Worm (Caenorhabditis elegans) whole organism, mixed stage, embryonic: Measurements from ENCODE around the gene eff-1.

Experiments used
- bed-3 ChIP-seq: fragments of 200-800 bp; sonication (Bioruptor generic); optimal IDR thresholded peaks from 3 replicates; lab custom pipeline; 2018; ENCODE audit warnings: mild to moderate bottlenecking, missing genetic modification characterization, moderate library complexity, missing compliant biosample characterization
- blmp-1 ChIP-seq: fragments of 150-350 bp; optimal IDR thresholded peaks from 2 replicates; lab custom pipeline; 2014; ENCODE audit warnings: missing biosample characterization, missing genetic modification characterization
- ceh-39 ChIP-seq: fragments of 150-350 bp; optimal IDR thresholded peaks from 2 replicates; lab custom pipeline; 2014; ENCODE audit warnings: missing biosample characterization, missing genetic modification characterization
- ceh-43 ChIP-seq: fragments of 200-800 bp; sonication (Bioruptor generic); optimal IDR thresholded peaks from 2 replicates; lab custom pipeline; 2018; ENCODE audit warnings: mild to moderate bottlenecking, missing genetic modification characterization, moderate library complexity, missing compliant biosample characterization
- ceh-83 ChIP-seq: fragments of 200-800 bp; sonication (Bioruptor generic); optimal IDR thresholded peaks from 2 replicates; lab custom pipeline; 2018; ENCODE audit warnings: mild to moderate bottlenecking, missing genetic modification characterization, missing compliant biosample characterization
- cnd-1 ChIP-seq: fragments of 200-800 bp; sonication (Bioruptor generic); optimal IDR thresholded peaks from 2 replicates; lab custom pipeline; 2018; ENCODE audit warnings: mild to moderate bottlenecking, missing genetic modification characterization, missing compliant biosample characterization
- drap-1 ChIP-seq: fragments of 200-800 bp; sonication (Bioruptor generic); optimal IDR thresholded peaks from 3 replicates; lab custom pipeline; 2018; ENCODE audit warnings: mild to moderate bottlenecking, missing genetic modification characterization, missing compliant biosample characterization
- elt-1 ChIP-seq: sonication (generic microtip); optimal IDR thresholded peaks from 2 replicates; lab custom pipeline; 2017; ENCODE audit warnings: missing genetic modification characterization, mild to moderate bottlenecking, missing compliant biosample characterization, antibody characterized with exemption, moderate library complexity, borderline replicate concordance; ENCODE audit not compliant: insufficient read depth
- elt-3 ChIP-seq: fragments of 150-350 bp; optimal IDR thresholded peaks from 2 replicates; lab custom pipeline; 2014; ENCODE audit warnings: missing biosample characterization, missing genetic modification characterization
- flh-1 ChIP-seq: fragments of 200-800 bp; sonication (Bioruptor generic); optimal IDR thresholded peaks from 2 replicates; lab custom pipeline; 2018; ENCODE audit warnings: mild to moderate bottlenecking, missing genetic modification characterization, moderate library complexity, missing compliant biosample characterization
- ham-2 ChIP-seq: fragments of 200-800 bp; sonication (Bioruptor generic); optimal IDR thresholded peaks from 2 replicates; lab custom pipeline; 2018; ENCODE audit warnings: mild to moderate bottlenecking, missing genetic modification characterization, missing compliant biosample characterization
- hlh-1 ChIP-seq: fragments of 150-350 bp; optimal IDR thresholded peaks from 2 replicates; lab custom pipeline; 2014; ENCODE audit warnings: missing biosample characterization, missing genetic modification reagents, missing genetic modification characterization
- lin-13 ChIP-seq: fragments of 150-350 bp; optimal IDR thresholded peaks from 2 replicates; lab custom pipeline; 2014; ENCODE audit warnings: missing biosample characterization, missing genetic modification characterization
- lsy-2 ChIP-seq: fragments of 150-350 bp; optimal IDR thresholded peaks from 2 replicates; lab custom pipeline; 2014; ENCODE audit warnings: missing biosample characterization, missing genetic modification characterization
- mab-5 ChIP-seq: fragments of 150-350 bp; optimal IDR thresholded peaks from 2 replicates; lab custom pipeline; 2014; ENCODE audit warnings: missing biosample characterization, missing genetic modification characterization
- mep-1 ChIP-seq: fragments of 150-350 bp; optimal IDR thresholded peaks from 2 replicates; lab custom pipeline; 2017; ENCODE audit warnings: missing biosample characterization, missing genetic modification reagents, missing genetic modification characterization, inconsistent platforms
- mls-2 ChIP-seq: sonication (generic microtip); optimal IDR thresholded peaks from 2 replicates; lab custom pipeline; 2016; ENCODE audit warnings: mild to moderate bottlenecking, missing genetic modification characterization, moderate library complexity, missing compliant biosample characterization
- nhr-12 ChIP-seq: fragments of 150-350 bp; optimal IDR thresholded peaks from 2 replicates; lab custom pipeline; 2014; ENCODE audit warnings: missing biosample characterization, missing genetic modification characterization
- nhr-2 ChIP-seq: fragments of 150-350 bp; optimal IDR thresholded peaks from 2 replicates; lab custom pipeline; 2014; ENCODE audit warnings: missing biosample characterization, missing genetic modification characterization
- nhr-237 ChIP-seq: fragments of 150-350 bp; optimal IDR thresholded peaks from 2 replicates; lab custom pipeline; 2014; ENCODE audit warnings: missing biosample characterization, missing genetic modification characterization
- nhr-28 ChIP-seq: fragments of 150-350 bp; optimal IDR thresholded peaks from 2 replicates; lab custom pipeline; 2014; ENCODE audit warnings: missing biosample characterization, missing genetic modification characterization
- pha-4 ChIP-seq: fragments of 150-350 bp; optimal IDR thresholded peaks from 2 replicates; lab custom pipeline; 2018; ENCODE audit warnings: missing biosample characterization, missing genetic modification reagents, missing genetic modification characterization
- sem-2 ChIP-seq: fragments of 200-800 bp; sonication (Bioruptor generic); optimal IDR thresholded peaks from 2 replicates; lab custom pipeline; 2018; ENCODE audit warnings: mild to moderate bottlenecking, missing genetic modification characterization, missing compliant biosample characterization
- snpc-4 ChIP-seq: fragments of 150-350 bp; optimal IDR thresholded peaks from 2 replicates; lab custom pipeline; 2014; ENCODE audit warnings: missing biosample characterization, missing genetic modification characterization
- sptf-1 ChIP-seq: sonication (generic microtip); optimal IDR thresholded peaks from 2 replicates; lab custom pipeline; 2017; ENCODE audit warnings: mild to moderate bottlenecking, missing genetic modification characterization, moderate library complexity, missing compliant biosample characterization
- unc-120 ChIP-seq: sonication (generic microtip); optimal IDR thresholded peaks from 2 replicates; lab custom pipeline; 2017; ENCODE audit warnings: missing genetic modification characterization, missing compliant biosample characterization; ENCODE audit not compliant: poor library complexity, severe bottlenecking
- unc-39 ChIP-seq: fragments of 150-350 bp; optimal IDR thresholded peaks from 2 replicates; lab custom pipeline; 2014; ENCODE audit warnings: missing biosample characterization, missing genetic modification characterization
- unc-62 ChIP-seq: fragments of 150-350 bp; optimal IDR thresholded peaks from 2 replicates; lab custom pipeline; 2014; ENCODE audit warnings: missing biosample characterization, missing genetic modification reagents, missing genetic modification characterization
- zip-8 ChIP-seq: fragments of 150-350 bp; optimal IDR thresholded peaks from 2 replicates; lab custom pipeline; 2014; ENCODE audit warnings: missing biosample characterization, missing genetic modification characterization
- ztf-11 ChIP-seq: fragments of 150-350 bp; optimal IDR thresholded peaks from 2 replicates; lab custom pipeline; 2014; ENCODE audit warnings: missing biosample characterization, missing genetic modification characterization

eff-1 gene

DNA sequence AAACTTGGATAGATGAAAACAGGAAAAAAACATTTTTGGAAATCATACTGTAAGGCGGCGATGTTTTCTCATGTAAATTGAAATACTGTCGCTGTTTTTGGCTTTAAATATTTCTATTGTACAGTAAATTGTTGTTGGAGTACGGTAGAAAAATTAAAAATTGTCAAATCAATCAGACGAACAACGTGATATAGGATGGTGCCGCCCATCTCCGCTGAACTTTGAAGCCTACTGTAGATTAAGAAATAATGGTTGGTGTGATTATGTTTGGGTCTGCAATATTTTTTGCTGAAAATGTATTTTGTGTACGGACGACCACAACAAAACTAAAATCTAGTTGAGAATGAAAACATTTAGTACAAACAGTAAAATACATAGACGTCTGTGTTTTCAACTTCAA lies 39.1 kb downstream of the eff-1 start:
- no peak for TF ChIP-seq blmp-1
- TF ChIP-seq pha-4 (tag; lab: Kevin White, UChicago), result no peak
- no peak for TF ChIP-seq unc-39 (tag; lab: Kevin White, UChicago)
- no peak for TF ChIP-seq unc-62 (GFP tag; lab: Kevin White, UChicago)
- TF ChIP-seq mep-1 (tag; lab: Kevin White, UChicago), result no peak
- TF ChIP-seq, all 35 proteins: peak for 0

ce11 chrII:8386897-8387296 lies 40.4 kb downstream of the eff-1 start:
- TF ChIP-seq unc-120 (tag; lab: Kevin White, UChicago) (no peak), mls-2 (tag; lab: Kevin White, UChicago) (no peak), drap-1 (GFP tag; lab: Kevin White, UChicago) (no peak), flh-1 (GFP tag; lab: Kevin White, UChicago) (no peak), zip-8 (tag; lab: Kevin White, UChicago) (no peak), cnd-1 (tag; lab: Kevin White, UChicago) (no peak), nhr-28 (tag; lab: Kevin White, UChicago) (no peak), ceh-39 (tag; lab: Kevin White, UChicago) (no peak), mep-1 (tag; lab: Kevin White, UChicago) (no peak), lsy-2 (tag; lab: Kevin White, UChicago) (no peak)

DNA sequence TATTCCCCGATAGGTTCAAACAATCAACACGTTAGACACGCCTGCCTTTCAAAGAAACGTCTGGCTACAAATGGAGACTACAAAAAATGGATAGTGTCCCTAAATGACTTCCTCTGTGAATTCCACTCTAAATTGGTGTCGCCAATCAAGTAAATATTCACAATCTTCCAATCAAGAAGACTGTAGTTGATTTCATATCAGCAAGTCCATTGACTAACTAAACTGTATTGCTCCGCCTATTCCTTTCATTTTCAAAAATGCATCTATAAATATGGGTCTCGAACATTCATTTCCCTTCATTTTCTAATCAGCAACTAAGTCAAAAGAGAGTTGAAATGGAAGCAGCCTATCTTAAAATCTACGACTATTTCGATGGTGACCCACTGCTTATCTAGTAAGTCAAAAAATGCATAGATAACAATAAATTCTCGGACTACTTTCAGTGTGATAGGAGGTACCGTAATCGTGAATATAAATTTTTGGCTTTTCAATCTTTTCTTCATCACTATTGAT lies 41.6 kb downstream of the eff-1 start, which contains the start of gene drd-1:
Gene drd-1, plus strand, starts transcription at position 51 of the 513 bp plus-strand sequence.
- TF ChIP-seq blmp-1, result no peak
- no peak for TF ChIP-seq ceh-83 (GFP tag; lab: Kevin White, UChicago)
- no peak for TF ChIP-seq ceh-43 (GFP tag; lab: Kevin White, UChicago)
- no peak for TF ChIP-seq nhr-12 (tag; lab: Kevin White, UChicago)
- TF ChIP-seq nhr-2 (tag; lab: Kevin White, UChicago), result no peak
- TF ChIP-seq ceh-39 (tag; lab: Kevin White, UChicago), result no peak
- no peak for TF ChIP-seq cnd-1 (tag; lab: Kevin White, UChicago)
- TF ChIP-seq pha-4 (tag; lab: Kevin White, UChicago), result no peak
- TF ChIP-seq elt-1, result no peak

DNA sequence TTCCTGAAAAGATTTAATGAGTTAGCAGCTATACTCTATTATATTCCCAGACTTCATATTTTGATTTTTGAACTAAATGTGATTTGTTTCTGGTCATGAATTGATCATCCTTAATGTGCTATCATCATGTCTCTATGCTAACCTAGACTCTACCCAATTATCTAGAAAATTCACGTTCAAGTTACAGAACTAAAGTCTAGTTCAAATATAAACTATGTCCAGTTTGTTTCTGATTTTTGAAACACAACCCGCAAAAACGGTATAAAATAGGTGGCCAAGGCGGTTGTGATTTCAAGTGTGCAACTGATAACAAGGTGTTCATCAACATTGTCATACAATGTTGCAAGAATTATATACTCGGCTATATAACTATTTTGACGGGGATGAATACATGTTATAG lies 44.3 kb downstream of the eff-1 start, which contains the start of gene F49E12.10:
Gene F49E12.10, plus strand, starts transcription at position 301 of the 400 bp plus-strand sequence.
- TF ChIP-seq lin-13 (tag; lab: Kevin White, UChicago), result no peak
- no peak for TF ChIP-seq elt-1

DNA sequence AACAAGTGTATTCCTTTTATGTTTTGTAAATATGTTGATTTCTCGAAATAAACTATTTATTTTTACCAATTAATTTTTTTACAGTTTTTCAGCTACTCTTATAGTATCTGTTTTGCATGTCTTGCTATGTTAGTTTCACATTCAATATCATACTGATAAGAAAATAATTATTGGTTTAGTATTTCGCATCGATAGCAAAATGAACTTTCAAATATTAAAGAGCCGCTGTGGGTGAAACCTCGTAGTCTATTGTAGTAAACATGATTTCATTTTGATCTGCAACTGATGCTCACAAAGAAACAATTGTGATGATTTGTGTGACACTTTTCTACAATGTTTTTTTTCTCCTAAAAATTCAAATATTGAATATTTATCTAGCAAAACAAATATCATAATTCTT lies 45.7 kb downstream of the eff-1 start:
- no peak for TF ChIP-seq pha-4 (tag; lab: Kevin White, UChicago)
- no peak for TF ChIP-seq sptf-1 (tag; lab: Kevin White, UChicago)
- no peak for TF ChIP-seq drap-1 (GFP tag; lab: Kevin White, UChicago)
- no peak for TF ChIP-seq bed-3
- TF ChIP-seq ztf-11 (tag; lab: Kevin White, UChicago), result no peak
- no peak for TF ChIP-seq ceh-83 (GFP tag; lab: Kevin White, UChicago)
- TF ChIP-seq mab-5, result no peak
- no peak for TF ChIP-seq sem-2 (GFP tag; lab: Kevin White, UChicago)
- TF ChIP-seq elt-3, result no peak
- no peak for TF ChIP-seq snpc-4 (tag; lab: Kevin White, UChicago)
- TF ChIP-seq, all 35 proteins: peak for 0

DNA sequence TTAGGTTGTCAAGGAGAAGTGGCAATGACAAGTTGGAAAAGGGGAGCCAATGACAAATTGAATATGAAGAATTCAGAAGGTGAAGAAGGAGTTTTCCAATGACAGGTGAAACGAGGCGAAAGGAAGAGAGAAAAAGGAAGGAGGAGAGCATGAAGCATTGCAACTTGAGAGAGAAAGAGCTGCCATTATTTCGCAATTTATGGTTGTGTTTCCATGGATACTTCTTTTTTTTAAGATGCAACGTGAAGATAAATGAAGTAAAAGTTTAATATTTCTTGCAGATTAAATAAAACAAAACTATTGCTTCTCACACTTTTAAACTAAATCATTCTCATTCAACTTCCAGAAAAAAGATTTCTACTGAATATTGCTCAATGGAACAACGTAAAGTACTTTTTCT lies 47.7 kb downstream of the eff-1 start, which contains the start of gene F49E12.8:
Gene F49E12.8, minus strand, starts transcription at position 101 of the 400 bp plus-strand sequence.
- TF ChIP-seq mls-2 (tag; lab: Kevin White, UChicago), result no peak
- no peak for TF ChIP-seq cnd-1 (tag; lab: Kevin White, UChicago)
- TF ChIP-seq mep-1 (tag; lab: Kevin White, UChicago), result no peak
- TF ChIP-seq hlh-1 (tag; lab: Kevin White, UChicago), result no peak
- TF ChIP-seq nhr-237 (tag; lab: Kevin White, UChicago), result no peak
- TF ChIP-seq ceh-43 (GFP tag; lab: Kevin White, UChicago), result no peak
- TF ChIP-seq bed-3, result no peak
- no peak for TF ChIP-seq unc-120 (tag; lab: Kevin White, UChicago)
- no peak for TF ChIP-seq lin-13 (tag; lab: Kevin White, UChicago)
- no peak for TF ChIP-seq ham-2 (GFP tag; lab: Kevin White, UChicago)
- no peak for TF ChIP-seq pha-4 (tag; lab: Kevin White, UChicago)
- no peak for TF ChIP-seq zip-8 (tag; lab: Kevin White, UChicago)
- TF ChIP-seq lsy-2 (tag; lab: Kevin White, UChicago), result no peak
- no peak for TF ChIP-seq unc-39 (tag; lab: Kevin White, UChicago)
- TF ChIP-seq mab-5, result no peak
